Fruit fly (Drosophila melanogaster): ENCODE results near the gene AOX3.
A peak's percentile ranks its signal among the peaks of the same experiment; 100 is the strongest.

DNA sequence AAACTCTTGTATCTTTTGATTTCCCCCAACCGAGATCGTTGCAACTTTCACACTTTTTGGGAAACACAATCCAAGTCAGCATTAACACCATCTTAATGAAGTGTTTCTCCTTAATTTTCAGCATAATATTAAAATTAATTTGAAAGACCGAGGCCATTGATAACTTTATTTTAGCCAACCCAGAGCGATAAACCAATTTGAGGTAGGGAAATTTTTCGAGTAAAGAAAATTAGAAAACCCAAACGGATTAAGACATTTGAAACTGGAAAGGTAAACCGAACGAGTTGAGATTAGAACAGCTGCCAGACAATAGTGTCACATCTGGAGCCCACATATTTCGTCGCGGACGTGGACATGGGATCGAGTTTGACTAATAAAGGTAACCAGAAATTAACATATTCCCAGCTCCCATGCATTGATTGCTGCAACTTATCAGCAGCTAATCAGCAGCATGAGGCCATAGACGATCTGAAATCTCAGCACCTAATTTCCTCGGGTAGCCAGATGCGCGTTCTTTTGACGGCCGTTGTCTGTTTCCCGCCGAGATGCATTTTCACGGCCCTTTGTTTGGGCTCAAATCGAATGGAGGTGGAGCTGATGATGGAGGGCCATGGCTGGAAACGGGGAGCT, 34.7 kb upstream of the AOX3 start:
- TF ChIP-seq CG4617 (GFP tag; optimal IDR thresholded peaks at IDR 0.05; ENCODE audit: borderline replicate concordance), result no peak
- no peak for TF ChIP-seq CG4820 (GFP tag; optimal IDR thresholded peaks at IDR 0.05)
- no peak for TF ChIP-seq slbo (GFP tag; IDR thresholded peaks at IDR 0.05)
- no peak for TF ChIP-seq Pdp1 (GFP tag; optimal IDR thresholded peaks at IDR 0.05)
- TF ChIP-seq CG31365 (tag; optimal IDR thresholded peaks at IDR 0.05), result no peak
- no peak for TF ChIP-seq Max (GFP tag; optimal IDR thresholded peaks at IDR 0.05)
- TF ChIP-seq onecut (GFP tag; IDR thresholded peaks at IDR 0.05), result no peak
- no peak for TF ChIP-seq CG12391 (tag; optimal IDR thresholded peaks at IDR 0.05)
- TF ChIP-seq CG4424 (GFP tag; optimal IDR thresholded peaks at IDR 0.05), result no peak
- no peak for TF ChIP-seq CG2120 (GFP tag; optimal IDR thresholded peaks at IDR 0.05)
- TF ChIP-seq fru (optimal IDR thresholded peaks at IDR 0.05), result no peak
- peak; percentile 40 for TF ChIP-seq odd (GFP tag; optimal IDR thresholded peaks at IDR 0.05)
- no peak for TF ChIP-seq Eip74EF (GFP tag; optimal IDR thresholded peaks at IDR 0.05)
